Worm (Caenorhabditis elegans) whole organism, L4/young adult: ENCODE measurements around the gene C13F10.7.

ENCODE experiments used
- W03F9.2 ChIP-seq: fragments of 150-350 bp; optimal IDR thresholded peaks from 2 replicates; lab custom pipeline; 2014; ENCODE audit warnings: missing biosample characterization, missing genetic modification characterization
- dao-5 ChIP-seq: sonication (generic microtip); optimal IDR thresholded peaks from 2 replicates; lab custom pipeline; 2016; ENCODE audit warnings: missing genotype, missing genetic modification characterization, moderate library complexity, missing compliant biosample characterization
- him-1 ChIP-seq: sonication (generic microtip); optimal IDR thresholded peaks from 2 replicates; lab custom pipeline; 2016; ENCODE audit warnings: missing genotype, missing genetic modification reagents, missing genetic modification characterization, missing compliant biosample characterization

DNA sequence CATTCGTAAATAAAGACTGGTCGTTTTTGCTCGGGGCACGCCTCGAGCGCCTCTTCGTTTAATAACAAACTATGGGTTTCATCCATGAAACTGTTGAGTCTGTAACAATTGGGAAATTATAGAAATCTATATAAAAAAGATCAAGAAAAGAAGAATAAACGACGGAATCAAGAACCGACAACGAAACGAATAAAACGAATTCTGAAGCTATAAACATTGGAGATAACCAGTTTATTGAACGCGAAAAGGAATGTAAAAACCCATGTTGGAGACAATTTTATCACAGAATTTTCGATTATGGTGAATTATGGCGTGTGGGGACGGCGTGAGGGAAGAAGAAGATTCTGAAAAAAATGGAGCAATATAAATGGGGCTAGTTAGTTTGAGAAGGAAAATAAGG is 8.2 kb downstream of the C13F10.7 start, which contains the start of gene soap-1:
- TF ChIP-seq W03F9.2 (tag; lab: Kevin White, UChicago) (no peak), him-1 (tag; lab: Kevin White, UChicago) (no peak), dao-5 (tag; lab: Kevin White, UChicago) (no peak)
